Worm (Caenorhabditis elegans) whole organism, early embryonic: ENCODE data around the gene W02B3.4.
A peak's percentile ranks its signal among the peaks of the same experiment; 100 is the strongest.

Experiments used
- aly-1 ChIP-seq: sonication (generic microtip); optimal IDR thresholded peaks from 2 replicates; lab custom pipeline; 2016; ENCODE audit warnings: missing genetic modification characterization, missing compliant biosample characterization
- ama-1 ChIP-seq: fragments of 150-350 bp; optimal IDR thresholded peaks from 2 replicates; lab custom pipeline; 2014
- hmg-4 ChIP-seq: fragments of 200-800 bp; sonication (Bioruptor generic); optimal IDR thresholded peaks from 2 replicates; lab custom pipeline; 2018; ENCODE audit warnings: mild to moderate bottlenecking, missing genetic modification characterization, missing compliant biosample characterization
- scrt-1 ChIP-seq: fragments of 200-800 bp; sonication (Bioruptor generic); IDR thresholded peaks from 2 replicates; pipeline ENCODE4 v1.3.6; 2022; ENCODE audit warnings: missing genetic modification characterization, missing compliant biosample characterization
- sea-1 ChIP-seq: fragments of 200-800 bp; sonication (Bioruptor generic); conservative IDR thresholded peaks from 2 replicates; pipeline ENCODE4 v1.3.6; 2022; ENCODE audit warnings: missing genetic modification characterization, missing compliant biosample characterization

DNA sequence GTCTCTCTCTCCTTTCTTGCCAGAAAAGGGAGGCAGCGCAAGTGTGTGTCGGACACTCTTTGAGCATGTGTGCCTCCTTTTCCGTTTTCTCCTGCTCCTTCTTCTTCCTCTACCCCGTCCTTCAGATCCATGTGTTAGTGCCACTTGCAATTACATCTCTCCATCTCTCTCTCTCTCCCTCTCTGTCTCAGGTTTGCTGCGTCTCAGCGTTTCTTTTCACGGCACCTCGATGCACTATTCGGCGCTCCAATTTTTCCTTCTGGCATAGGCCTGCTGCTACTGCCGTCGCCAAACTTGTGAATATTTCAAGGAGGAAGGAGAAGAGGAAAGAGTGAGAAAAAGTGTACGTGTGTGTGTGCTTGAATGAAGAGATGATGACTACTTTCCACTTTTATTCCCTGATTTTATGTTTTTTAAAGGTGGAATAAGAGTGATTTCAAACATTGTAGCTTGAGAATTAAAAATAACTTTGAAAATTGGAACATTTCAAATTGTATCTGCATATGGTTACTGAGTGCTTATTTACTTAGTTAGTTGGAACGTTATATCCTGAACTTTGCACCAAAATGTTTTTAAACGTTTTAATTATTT is 14.8 kb downstream of the W02B3.4 start, which contains the start of gene W02B3.3:
- TF ChIP-seq scrt-1 (no peak), ama-1 (no peak), hmg-4 (GFP tag; lab: Kevin White, UChicago) (peak; percentile 46), aly-1 (tag; lab: Kevin White, UChicago) (no peak), sea-1 (no peak)
